Worm (Caenorhabditis elegans) whole organism, young adult: Measurements from ENCODE around the gene T23F6.3.

Experiments
- B0261.1 ChIP-seq: sonication (generic microtip); optimal IDR thresholded peaks from 2 replicates; lab custom pipeline; 2016; ENCODE audit warnings: mild to moderate bottlenecking, missing genetic modification characterization, moderate library complexity, missing compliant biosample characterization
- D2030.7 ChIP-seq: fragments of 200-800 bp; sonication (Bioruptor generic); IDR thresholded peaks from 2 replicates; pipeline ENCODE4 v1.3.6; 2022; ENCODE audit warnings: missing genetic modification reagents, missing genetic modification characterization, missing compliant biosample characterization
- T26A5.8 ChIP-seq: sonication (generic microtip); optimal IDR thresholded peaks from 2 replicates; lab custom pipeline; 2016; ENCODE audit warnings: missing genetic modification characterization, missing compliant biosample characterization
- Y53F4B.3 ChIP-seq: fragments of 200-800 bp; sonication (Bioruptor generic); IDR thresholded peaks from 2 replicates; pipeline ENCODE4 v1.3.6; 2022; ENCODE audit warnings: missing genetic modification reagents, missing genetic modification characterization, missing compliant biosample characterization
- akir-1 ChIP-seq: fragments of 200-800 bp; sonication (Bioruptor generic); optimal IDR thresholded peaks from 2 replicates; lab custom pipeline; 2018; ENCODE audit warnings: mild to moderate bottlenecking, missing genetic modification characterization, moderate library complexity, missing compliant biosample characterization
- ama-1 ChIP-seq, 3 experiments: fragments of 150-350 bp in 1 of 3; sonication (generic microtip) in 2 of 3; optimal IDR thresholded peaks; 2 replicates each; lab custom pipeline; 2014 to 2018; ENCODE audit warnings: missing biosample characterization in 2 of 3, missing genetic modification characterization in 2 of 3, missing genetic modification reagents in 2 of 3
- ceh-58 ChIP-seq: fragments of 200-800 bp; sonication (Bioruptor generic); IDR thresholded peaks from 2 replicates; pipeline ENCODE4 v1.3.6; 2022; ENCODE audit warnings: missing genetic modification characterization, missing compliant biosample characterization
- ceh-91 ChIP-seq: fragments of 200-800 bp; sonication (Bioruptor generic); IDR thresholded peaks from 2 replicates; pipeline ENCODE4 v1.3.6; 2022; ENCODE audit warnings: missing genetic modification reagents, missing genetic modification characterization, missing compliant biosample characterization
- chd-7 ChIP-seq: sonication (generic microtip); optimal IDR thresholded peaks from 2 replicates; lab custom pipeline; 2016; ENCODE audit warnings: mild to moderate bottlenecking, missing genetic modification characterization, moderate library complexity, missing compliant biosample characterization
- dpl-1 ChIP-seq: fragments of 150-350 bp; optimal IDR thresholded peaks from 2 replicates; lab custom pipeline; 2014; ENCODE audit warnings: missing biosample characterization, missing genetic modification reagents, missing genetic modification characterization
- him-1 ChIP-seq: sonication (generic microtip); optimal IDR thresholded peaks from 2 replicates; lab custom pipeline; 2016; ENCODE audit warnings: missing genotype, missing genetic modification reagents, missing genetic modification characterization, missing compliant biosample characterization
- hlh-12 ChIP-seq: sonication (generic microtip); optimal IDR thresholded peaks from 2 replicates; lab custom pipeline; 2016; ENCODE audit warnings: missing genetic modification characterization, missing compliant biosample characterization
- hlh-26 ChIP-seq: fragments of 200-800 bp; sonication (Bioruptor generic); conservative IDR thresholded peaks from 2 replicates; pipeline ENCODE4 v1.3.6; 2022; ENCODE audit warnings: missing genetic modification reagents, missing genetic modification characterization, missing compliant biosample characterization
- lin-26 ChIP-seq: fragments of 200-800 bp; sonication (Bioruptor generic); IDR thresholded peaks from 2 replicates; pipeline ENCODE4 v1.3.6; 2022; ENCODE audit warnings: missing genetic modification reagents, missing genetic modification characterization, missing compliant biosample characterization
- lin-35 ChIP-seq, 3 experiments: fragments of 150-350 bp in 2 of 3; sonication (generic microtip) in 1 of 3; optimal IDR thresholded peaks; 2 replicates each; lab custom pipeline; 2014 to 2018; ENCODE audit warnings: missing biosample characterization in 3 of 3, missing genetic modification characterization in 3 of 3, missing genetic modification reagents in 3 of 3
- lsl-1 ChIP-seq: fragments of 200-800 bp; sonication (Bioruptor generic); optimal IDR thresholded peaks from 2 replicates; lab custom pipeline; 2018; ENCODE audit warnings: mild to moderate bottlenecking, missing genetic modification characterization, moderate library complexity, missing compliant biosample characterization
- lsy-27 ChIP-seq: sonication (generic microtip); optimal IDR thresholded peaks from 2 replicates; lab custom pipeline; 2017; ENCODE audit warnings: missing genetic modification characterization, mild to moderate bottlenecking, missing compliant biosample characterization, antibody characterized with exemption, missing genotype, borderline replicate concordance; ENCODE audit not compliant: insufficient read depth
- madf-8 ChIP-seq: fragments of 200-800 bp; sonication (Bioruptor generic); conservative IDR thresholded peaks from 2 replicates; pipeline ENCODE4 v1.3.6; 2022; ENCODE audit warnings: missing genetic modification reagents, missing genetic modification characterization, missing compliant biosample characterization
- mcd-1 ChIP-seq: fragments of 200-800 bp; sonication (Bioruptor generic); IDR thresholded peaks from 2 replicates; pipeline ENCODE4 v1.3.6; 2022; ENCODE audit warnings: missing genetic modification reagents, missing genetic modification characterization, missing compliant biosample characterization
- nfya-1 ChIP-seq: sonication (generic microtip); optimal IDR thresholded peaks from 2 replicates; lab custom pipeline; 2017; ENCODE audit warnings: antibody characterized with exemption, missing compliant biosample characterization, missing genetic modification characterization, borderline replicate concordance; ENCODE audit not compliant: insufficient read depth
- nhr-120 ChIP-seq: fragments of 200-800 bp; sonication (Bioruptor generic); IDR thresholded peaks from 2 replicates; pipeline ENCODE4 v1.3.6; 2022; ENCODE audit warnings: missing genetic modification characterization, missing compliant biosample characterization
- nhr-90 ChIP-seq: sonication (generic microtip); optimal IDR thresholded peaks from 2 replicates; lab custom pipeline; 2016; ENCODE audit warnings: missing genotype, mild to moderate bottlenecking, missing genetic modification characterization, missing compliant biosample characterization
- rcor-1 ChIP-seq: fragments of 200-800 bp; sonication (Bioruptor generic); IDR thresholded peaks from 2 replicates; pipeline ENCODE4 v1.3.6; 2022; ENCODE audit warnings: missing genetic modification reagents, missing genetic modification characterization, missing compliant biosample characterization
- sdz-38 ChIP-seq: sonication (generic microtip); optimal IDR thresholded peaks from 2 replicates; lab custom pipeline; 2016; ENCODE audit warnings: missing genotype, missing genetic modification characterization, missing compliant biosample characterization
- snpc-4 ChIP-seq, 5 experiments: fragments of 150-350 bp in 1 of 5; sonication (generic microtip) in 4 of 5; optimal IDR thresholded peaks; 2 replicates each; lab custom pipeline; 2014 to 2018; ENCODE audit warnings: missing genetic modification characterization in 5 of 5, missing biosample characterization in 3 of 5, antibody characterized with exemption in 2 of 5, mild to moderate bottlenecking in 2 of 5, missing compliant biosample characterization in 2 of 5, missing genotype in 2 of 5, moderate library complexity in 2 of 5, missing genetic modification reagents in 1 of 5
- xnd-1 ChIP-seq: sonication (generic microtip); optimal IDR thresholded peaks from 2 replicates; lab custom pipeline; 2016; ENCODE audit warnings: missing genotype, missing genetic modification reagents, missing genetic modification characterization, missing compliant biosample characterization

The T23F6.3 gene

ce11 chrIV:12684826-12685594 is 39.5 kb downstream of the T23F6.3 start (continued):
- TF ChIP-seq D2030.7 (GFP tag; lab: Robert Waterston, UW) (peak; percentile 49; the same call in 1 of the 2 replicates), snpc-4 (GFP tag; optimal IDR thresholded peaks at IDR 0.05; lab: Kevin White, UChicago) (no peak), snpc-4 (tag; optimal IDR thresholded peaks at IDR 0.05; lab: Kevin White, UChicago) (peak in 2 of 4 experiments; percentile 14 to 31), lin-26 (GFP tag; lab: Robert Waterston, UW) (no peak)

ce11 chrIV:12684341-12684740 is 40.2 kb downstream of the T23F6.3 start, which contains the start of gene prmt-9:
TSS of gene prmt-9 (minus strand) at chrIV:12684378.
- TF ChIP-seq mcd-1: no peak
- TF ChIP-seq madf-8 (GFP tag; lab: Robert Waterston, UW): no peak
- no peak for TF ChIP-seq hlh-26 (GFP tag; lab: Robert Waterston, UW)
- TF ChIP-seq ama-1 (optimal IDR thresholded peaks at IDR 0.05; lab: Kevin White, UChicago): no peak
- TF ChIP-seq ama-1 (GFP tag; optimal IDR thresholded peaks at IDR 0.05; lab: Kevin White, UChicago): no peak
- TF ChIP-seq dpl-1 (GFP tag; lab: Kevin White, UChicago): peak; percentile 38
- TF ChIP-seq lsl-1: no peak
- TF ChIP-seq nfya-1 (tag; lab: Kevin White, UChicago): no peak

ce11 chrIV:12677137-12677536 is 47.4 kb downstream of the T23F6.3 start, which contains the start of gene T23B5.6:
TSS of gene T23B5.6 (minus strand) at chrIV:12677237.
- TF ChIP-seq him-1: peak; percentile 18

DNA sequence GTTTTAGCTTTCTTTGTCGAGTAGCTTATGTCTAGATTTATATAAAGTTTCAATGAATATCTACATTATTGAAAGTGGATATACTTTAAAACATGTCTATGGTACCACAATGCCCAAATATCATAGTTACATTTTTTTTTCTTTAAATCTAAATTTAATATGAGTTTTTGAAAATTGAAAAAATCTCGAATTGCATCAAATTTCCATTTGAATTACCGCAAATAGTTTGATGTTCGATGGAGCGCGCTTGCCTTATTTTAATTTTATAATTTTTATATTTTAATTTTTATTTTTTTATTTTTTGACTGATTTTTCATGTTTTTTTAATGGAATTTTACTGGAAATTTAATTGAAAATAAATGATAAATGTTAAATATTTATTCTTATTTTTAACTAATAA is 49.9 kb downstream of the T23F6.3 start, which contains the start of gene T23B5.4:
Gene T23B5.4 (plus strand): TSS at position 301 of the 400 bp plus-strand sequence.
- TF ChIP-seq ceh-91 (GFP tag; lab: Robert Waterston, UW): no peak
- TF ChIP-seq rcor-1 (GFP tag; lab: Robert Waterston, UW): no peak
- TF ChIP-seq lsy-27 (tag; lab: Kevin White, UChicago): no peak
- TF ChIP-seq akir-1 (GFP tag; lab: Kevin White, UChicago): no peak
- TF ChIP-seq nhr-120 (GFP tag; lab: Robert Waterston, UW): no peak
- TF ChIP-seq xnd-1 (tag; lab: Kevin White, UChicago): no peak
- TF ChIP-seq nhr-90: no peak
- no peak for TF ChIP-seq snpc-4 (GFP tag; optimal IDR thresholded peaks at IDR 0.05; lab: Kevin White, UChicago)
- no peak for TF ChIP-seq snpc-4 (tag; optimal IDR thresholded peaks at IDR 0.05; lab: Kevin White, UChicago)
- no peak for TF ChIP-seq Y53F4B.3 (GFP tag; lab: Robert Waterston, UW)
- no peak for TF ChIP-seq hlh-12 (tag; lab: Kevin White, UChicago)
- no peak for TF ChIP-seq lin-35 (GFP tag; optimal IDR thresholded peaks at IDR 0.05; lab: Kevin White, UChicago)
- no peak for TF ChIP-seq B0261.1 (tag; lab: Kevin White, UChicago)
- no peak for TF ChIP-seq T26A5.8
- no peak for TF ChIP-seq ceh-58
- no peak for TF ChIP-seq sdz-38 (tag; lab: Kevin White, UChicago)
- TF ChIP-seq chd-7 (tag; lab: Kevin White, UChicago): no peak
